Worm (Caenorhabditis elegans) whole organism, L1 larva: ENCODE measurements around the gene C30F2.4.

Experiments used
- C04F5.9 ChIP-seq: sonication (generic microtip); optimal IDR thresholded peaks from 2 replicates; lab custom pipeline; 2016; ENCODE audit warnings: missing genetic modification characterization, missing compliant biosample characterization
- nhr-28 ChIP-seq: fragments of 150-350 bp; optimal IDR thresholded peaks from 2 replicates; lab custom pipeline; 2014; ENCODE audit warnings: missing biosample characterization, missing genetic modification characterization
- pag-3 ChIP-seq: sonication (generic microtip); optimal IDR thresholded peaks from 2 replicates; lab custom pipeline; 2017; ENCODE audit warnings: missing genetic modification characterization, mild to moderate bottlenecking, missing compliant biosample characterization, antibody characterized with exemption, borderline replicate concordance; ENCODE audit not compliant: insufficient read depth
- pax-3 ChIP-seq: fragments of 200-800 bp; sonication (Bioruptor generic); optimal IDR thresholded peaks from 2 replicates; lab custom pipeline; 2018; ENCODE audit warnings: mild to moderate bottlenecking, missing genetic modification characterization, moderate library complexity, missing compliant biosample characterization
- sox-4 ChIP-seq: sonication (generic microtip); optimal IDR thresholded peaks from 2 replicates; lab custom pipeline; 2016; ENCODE audit warnings: missing genetic modification characterization, missing compliant biosample characterization
- unc-98 ChIP-seq: fragments of 200-800 bp; sonication (Bioruptor generic); IDR thresholded peaks from 2 replicates; pipeline ENCODE4 v1.3.6; 2022; ENCODE audit warnings: missing genetic modification characterization, missing compliant biosample characterization
- ztf-11 ChIP-seq, 2 experiments: sonication (generic microtip); optimal IDR thresholded peaks; 2 replicates each; lab custom pipeline; 2016 to 2017; ENCODE audit warnings: missing genetic modification characterization in 2 of 2, missing biosample characterization in 1 of 2, missing compliant biosample characterization in 1 of 2

DNA sequence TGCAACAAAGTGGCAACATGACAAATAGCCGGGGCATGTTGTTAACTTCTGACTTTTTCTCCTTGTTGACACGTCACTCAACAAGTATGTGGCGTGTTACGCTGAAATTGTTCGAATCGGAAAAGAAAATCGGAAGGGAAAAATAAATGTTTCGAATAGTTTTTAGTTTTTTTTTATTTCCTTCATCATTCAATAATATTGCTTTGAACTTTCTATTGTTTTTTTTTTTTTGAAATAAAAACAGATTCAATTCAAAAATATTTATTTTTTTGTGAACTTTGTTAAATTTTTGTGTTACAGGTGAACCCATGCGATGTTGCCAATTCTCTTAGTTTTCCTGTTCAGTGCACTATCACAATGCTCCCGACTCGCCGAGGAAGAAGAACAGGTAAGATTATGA, 26.8 kb downstream of the C30F2.4 start, which contains the start of gene cpd-2:
- TF ChIP-seq ztf-11 (tag; optimal IDR thresholded peaks at IDR 0.05; lab: Kevin White, UChicago) (no peak), nhr-28 (tag; lab: Kevin White, UChicago) (no peak), unc-98 (GFP tag; lab: Robert Waterston, UW) (no peak), C04F5.9 (no peak), pag-3 (tag; lab: Kevin White, UChicago) (no peak), pax-3 (tag; lab: Kevin White, UChicago) (no peak), sox-4 (tag; lab: Kevin White, UChicago) (no peak)
